Fruit fly (Drosophila melanogaster) Kc167 (cell line): ENCODE measurements around the gene RpL7.

Experiments used
- h ChIP-seq: fragments of >200 bp; optimal IDR thresholded peaks from 3 replicates; lab custom pipeline; 2018; ENCODE audit warnings: missing external identifiers
- insv ChIP-seq: fragments of >200 bp; optimal IDR thresholded peaks from 3 replicates; lab custom pipeline; 2018; ENCODE audit warnings: missing external identifiers
- psq ChIP-seq: fragments of >200 bp; optimal IDR thresholded peaks from 2 replicates; lab custom pipeline; 2017; ENCODE audit warnings: missing external identifiers

DNA sequence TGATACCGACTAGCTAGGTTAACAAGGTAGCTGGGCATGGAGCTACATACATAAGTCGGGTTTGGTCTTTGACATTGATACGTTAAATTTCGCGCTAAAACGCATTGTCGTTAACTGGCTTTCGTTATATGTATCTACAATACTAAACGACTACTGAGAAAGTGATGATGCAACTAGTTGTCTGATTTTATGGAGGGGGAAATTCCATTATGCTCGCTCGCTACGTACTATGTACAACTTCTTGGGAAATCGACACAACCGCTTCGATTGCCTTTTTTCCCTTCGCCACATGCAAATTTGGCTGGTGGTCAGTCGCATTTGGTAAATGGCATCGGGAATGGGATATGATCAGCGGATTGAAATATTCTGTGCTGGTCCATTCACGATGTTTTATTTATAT lies 19.2 kb downstream of the RpL7 start:
- no peak for TF ChIP-seq psq (lab: Kevin White, UChicago)
- TF ChIP-seq h (lab: Kevin White, UChicago) = no peak
- TF ChIP-seq insv = no peak
